Worm (Caenorhabditis elegans) whole organism, L3 larva: Measurements from ENCODE around the gene del-1.

ENCODE experiments used
- ZK546.5 ChIP-seq: sonication (generic microtip); optimal IDR thresholded peaks from 2 replicates; lab custom pipeline; 2017; ENCODE audit warnings: missing biosample characterization, missing genetic modification characterization
- aly-2 ChIP-seq: fragments of 150-350 bp; optimal IDR thresholded peaks from 2 replicates; lab custom pipeline; 2014; ENCODE audit warnings: missing biosample characterization, missing genetic modification characterization
- eor-1 ChIP-seq, 2 experiments: fragments of 150-350 bp; optimal IDR thresholded peaks; 2 replicates each; lab custom pipeline; 2014 to 2018; ENCODE audit warnings: missing biosample characterization in 2 of 2, missing genetic modification characterization in 2 of 2
- nhr-11 ChIP-seq: fragments of 150-350 bp; optimal IDR thresholded peaks from 2 replicates; lab custom pipeline; 2014; ENCODE audit warnings: missing biosample characterization, missing genetic modification characterization
- nhr-25 ChIP-seq: sonication (generic microtip); optimal IDR thresholded peaks from 2 replicates; lab custom pipeline; 2017; ENCODE audit warnings: missing biosample characterization, missing genetic modification characterization
- nhr-77 ChIP-seq: fragments of 150-350 bp; optimal IDR thresholded peaks from 2 replicates; lab custom pipeline; 2014; ENCODE audit warnings: missing biosample characterization, missing genetic modification characterization
- snpc-4 ChIP-seq: fragments of 150-350 bp; optimal IDR thresholded peaks from 2 replicates; lab custom pipeline; 2014; ENCODE audit warnings: missing biosample characterization, missing genetic modification characterization
- ztf-4 ChIP-seq: fragments of 150-350 bp; optimal IDR thresholded peaks from 2 replicates; lab custom pipeline; 2014; ENCODE audit warnings: missing biosample characterization, missing genetic modification characterization

DNA sequence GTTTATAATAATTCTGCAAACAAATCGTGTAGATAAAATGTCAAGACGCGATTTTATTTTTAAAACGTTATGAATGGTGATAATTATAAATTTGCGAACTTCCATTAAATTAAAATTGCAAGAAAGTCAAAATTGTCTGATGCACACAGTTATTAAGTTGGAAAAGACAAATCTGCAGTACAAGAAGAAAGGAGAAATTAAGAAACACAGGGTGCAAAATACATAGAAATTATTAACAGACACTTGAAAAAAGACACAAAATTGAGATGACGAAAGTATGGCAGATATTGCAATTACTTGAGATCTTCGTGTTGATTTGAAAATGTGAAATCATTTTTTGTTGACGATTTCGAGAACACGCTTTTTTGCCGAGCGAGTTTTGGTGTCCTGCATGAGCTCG is 26.4 kb upstream of the del-1 start:
- TF ChIP-seq eor-1 (tag; optimal IDR thresholded peaks at IDR 0.05; lab: Kevin White, UChicago) (no peak), aly-2 (tag; lab: Kevin White, UChicago) (no peak), nhr-77 (no peak), nhr-11 (tag; lab: Kevin White, UChicago) (no peak), ztf-4 (no peak), nhr-25 (tag; lab: Kevin White, UChicago) (no peak), ZK546.5 (tag; lab: Kevin White, UChicago) (no peak), snpc-4 (tag; lab: Kevin White, UChicago) (no peak)
